Worm (Caenorhabditis elegans): ENCODE measurements around the gene ceh-60.

DNA sequence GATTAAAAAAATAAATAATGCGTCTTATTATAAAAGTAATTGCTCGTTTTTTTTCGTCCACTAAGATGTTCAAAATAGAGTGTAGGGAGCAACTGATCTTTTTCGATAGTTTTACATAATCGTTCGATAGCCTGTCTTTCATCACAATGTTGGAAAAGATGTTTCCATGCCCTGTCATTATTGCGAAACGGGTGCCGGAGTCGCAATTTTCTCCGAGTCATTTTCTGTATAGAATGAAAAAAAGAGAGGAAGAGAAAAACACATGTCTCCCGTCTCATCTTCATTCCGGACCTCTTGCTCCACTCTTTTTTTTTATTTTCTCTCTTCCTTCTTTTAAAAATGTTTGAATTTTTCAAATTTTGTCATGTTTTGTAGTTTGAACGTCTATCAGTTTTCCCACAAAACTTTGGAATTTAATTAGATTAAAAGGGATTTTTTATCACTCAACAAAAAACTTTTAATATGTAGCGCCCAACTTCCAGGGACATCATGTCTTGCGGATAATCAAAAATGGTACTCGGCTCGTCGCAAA is 22.9 kb upstream of the ceh-60 start, which contains the start of gene svh-2:
- TF ChIP-seq flt-1 (GFP tag; IDR thresholded peaks at IDR 0.05): no peak
- no peak for TF ChIP-seq tab-1 (GFP tag; IDR thresholded peaks at IDR 0.05)
- TF ChIP-seq T22C8.4 (GFP tag; IDR thresholded peaks at IDR 0.05): no peak

Data from whole organism, midembryonic.